Fruit fly (Drosophila melanogaster) whole organism, embryonic: ENCODE results near the gene CG4467.

Experiments used
- Ada2b ChIP-seq: fragments of 200-800 bp; sonication (Bioruptor generic); IDR thresholded peaks from 2 replicates; pipeline ENCODE4 v1.3.6; 2022; ENCODE audit warnings: missing biosample characterization, missing genetic modification characterization
- Bgb ChIP-seq: fragments of 200-800 bp; sonication (Bioruptor generic); IDR thresholded peaks from 2 replicates; pipeline ENCODE4 v1.3.6; 2022; ENCODE audit warnings: missing biosample characterization, missing genetic modification characterization; ENCODE audit not compliant: partially characterized antibody
- CG10209 ChIP-seq: fragments of 200-800 bp; sonication (Bioruptor generic); optimal IDR thresholded peaks from 3 replicates; lab custom pipeline; 2017; ENCODE audit warnings: missing biosample characterization, mild to moderate bottlenecking, missing genetic modification characterization, missing genetic modification reagents
- CG10979 ChIP-seq: fragments of 200-800 bp; sonication (Bioruptor generic); optimal IDR thresholded peaks from 2 replicates; lab custom pipeline; 2018; ENCODE audit warnings: missing biosample characterization, mild to moderate bottlenecking, missing genetic modification characterization, moderate library complexity
- CG11695 ChIP-seq: fragments of 200-800 bp; sonication (Bioruptor generic); IDR thresholded peaks from 3 replicates; pipeline ENCODE4 v1.3.6; 2022; ENCODE audit warnings: missing biosample characterization, missing genetic modification characterization
- CG15073 ChIP-seq: fragments of 200-800 bp; sonication (Bioruptor generic); optimal IDR thresholded peaks from 2 replicates; lab custom pipeline; 2016; ENCODE audit warnings: missing biosample characterization, missing genetic modification characterization
- CG16813 ChIP-seq: fragments of 200-800 bp; sonication (Bioruptor generic); IDR thresholded peaks from 3 replicates; pipeline ENCODE4 v1.3.6; 2022; ENCODE audit warnings: missing biosample characterization, missing genetic modification characterization; ENCODE audit not compliant: partially characterized antibody
- CG17912 ChIP-seq: fragments of 200-800 bp; sonication (Bioruptor generic); optimal IDR thresholded peaks from 2 replicates; lab custom pipeline; 2018; ENCODE audit warnings: missing biosample characterization, mild to moderate bottlenecking, missing genetic modification characterization
- CG2120 ChIP-seq: fragments of 200-800 bp; sonication (Bioruptor generic); optimal IDR thresholded peaks from 3 replicates; lab custom pipeline; 2016; ENCODE audit warnings: missing biosample characterization, missing genetic modification characterization
- CG2199 ChIP-seq: fragments of 200-800 bp; sonication (Bioruptor generic); IDR thresholded peaks from 3 replicates; pipeline ENCODE4 v1.3.6; 2022; ENCODE audit warnings: missing biosample characterization, missing genetic modification characterization
- CG2712 ChIP-seq: fragments of 200-800 bp; optimal IDR thresholded peaks from 3 replicates; lab custom pipeline; 2019; ENCODE audit warnings: missing biosample characterization, mild to moderate bottlenecking, missing genetic modification characterization, moderate library complexity
- CG30403 ChIP-seq: fragments of 200-800 bp; sonication (Bioruptor generic); optimal IDR thresholded peaks from 3 replicates; lab custom pipeline; 2016; ENCODE audit warnings: missing biosample characterization, missing genetic modification characterization
- CG30431 ChIP-seq: fragments of 200-800 bp; sonication (Bioruptor generic); optimal IDR thresholded peaks from 2 replicates; lab custom pipeline; 2017; ENCODE audit warnings: missing biosample characterization, missing genetic modification characterization
- CG31388 ChIP-seq: fragments of 200-800 bp; sonication (Bioruptor generic); optimal IDR thresholded peaks from 2 replicates; lab custom pipeline; 2016; ENCODE audit warnings: missing biosample characterization, missing genetic modification characterization
- CG6272 ChIP-seq: fragments of 200-800 bp; sonication (Bioruptor generic); IDR thresholded peaks from 2 replicates; pipeline ENCODE4 v1.3.6; 2022; ENCODE audit warnings: missing biosample characterization, missing genetic modification characterization
- CG6813 ChIP-seq: fragments of 200-800 bp; sonication (Bioruptor generic); optimal IDR thresholded peaks from 2 replicates; lab custom pipeline; 2017; ENCODE audit warnings: missing biosample characterization, missing genetic modification characterization, mild to moderate bottlenecking, moderate library complexity, missing genetic modification reagents
- CG7987 ChIP-seq: fragments of 200-800 bp; sonication (Bioruptor generic); optimal IDR thresholded peaks from 2 replicates; lab custom pipeline; 2018; ENCODE audit warnings: missing biosample characterization, mild to moderate bottlenecking, missing genetic modification characterization, moderate library complexity
- CG8765 ChIP-seq: fragments of 200-800 bp; sonication (Bioruptor generic); IDR thresholded peaks from 2 replicates; pipeline ENCODE4 v1.3.6; 2022; ENCODE audit warnings: missing biosample characterization, missing genetic modification characterization
- CG8924 ChIP-seq: fragments of 200-800 bp; optimal IDR thresholded peaks from 3 replicates; lab custom pipeline; 2019; ENCODE audit warnings: missing biosample characterization, mild to moderate bottlenecking, missing genetic modification characterization, moderate library complexity
- CG9727 ChIP-seq: fragments of 200-800 bp; sonication (Bioruptor generic); optimal IDR thresholded peaks from 3 replicates; lab custom pipeline; 2017; ENCODE audit warnings: missing biosample characterization, mild to moderate bottlenecking, missing genetic modification characterization
- D19A ChIP-seq: fragments of 200-800 bp; optimal IDR thresholded peaks from 3 replicates; lab custom pipeline; 2019; ENCODE audit warnings: missing biosample characterization, mild to moderate bottlenecking, missing genetic modification characterization, moderate library complexity
- Dek ChIP-seq: fragments of 200-800 bp; sonication (Bioruptor generic); optimal IDR thresholded peaks from 3 replicates; lab custom pipeline; 2019; ENCODE audit warnings: missing biosample characterization, mild to moderate bottlenecking, missing genetic modification characterization, moderate library complexity
- Doc2 ChIP-seq: fragments of 200-800 bp; sonication (Bioruptor generic); IDR thresholded peaks from 2 replicates; pipeline ENCODE4 v1.3.6; 2022; ENCODE audit warnings: missing biosample characterization, missing genetic modification characterization
- Gsc ChIP-seq: fragments of 200-800 bp; sonication (Bioruptor generic); IDR thresholded peaks from 2 replicates; pipeline ENCODE4 v1.3.6; 2022; ENCODE audit warnings: missing biosample characterization, missing genetic modification characterization
- HLH4C ChIP-seq: fragments of 200-800 bp; sonication (Bioruptor generic); IDR thresholded peaks from 3 replicates; pipeline ENCODE4 v1.3.6; 2022; ENCODE audit warnings: missing biosample characterization, missing genetic modification characterization; ENCODE audit not compliant: partially characterized antibody
- HmgZ ChIP-seq: fragments of 200-800 bp; sonication (Bioruptor generic); optimal IDR thresholded peaks from 2 replicates; lab custom pipeline; 2018; ENCODE audit warnings: missing biosample characterization, mild to moderate bottlenecking, missing genetic modification characterization
- Hr39 ChIP-seq: fragments of >200 bp; optimal IDR thresholded peaks from 2 replicates; lab custom pipeline; 2017
- Max ChIP-seq: fragments of 200-800 bp; sonication (Bioruptor generic); optimal IDR thresholded peaks from 2 replicates; lab custom pipeline; 2016; ENCODE audit warnings: missing biosample characterization, mild to moderate bottlenecking, missing genetic modification characterization
- Nf-YA ChIP-seq: fragments of 200-800 bp; sonication (Bioruptor generic); IDR thresholded peaks from 2 replicates; pipeline ENCODE4 v1.3.6; 2022; ENCODE audit warnings: missing biosample characterization, missing genetic modification characterization
- Nf-YB ChIP-seq: fragments of 200-800 bp; sonication (Bioruptor generic); optimal IDR thresholded peaks from 3 replicates; lab custom pipeline; 2019; ENCODE audit warnings: missing biosample characterization, mild to moderate bottlenecking, missing genetic modification characterization, moderate library complexity
- Opbp ChIP-seq: fragments of 200-800 bp; sonication (Bioruptor generic); IDR thresholded peaks from 3 replicates; pipeline ENCODE4 v1.3.6; 2022; ENCODE audit warnings: missing biosample characterization, missing genetic modification characterization; ENCODE audit not compliant: partially characterized antibody
- Side ChIP-seq: fragments of 200-800 bp; sonication (Bioruptor generic); optimal IDR thresholded peaks from 2 replicates; lab custom pipeline; 2016; ENCODE audit warnings: missing biosample characterization, missing genetic modification characterization
- Trl ChIP-seq, 3 experiments: fragments of >200 bp in 2 of 3; fragments of 200-800 bp in 1 of 3; sonication (Bioruptor generic) in 1 of 3; optimal IDR thresholded peaks; 2 replicates in 1 of 3; 3 replicates in 2 of 3; lab custom pipeline; 2016 to 2017; ENCODE audit warnings: missing biosample characterization in 1 of 3, missing genetic modification characterization in 1 of 3
- crp ChIP-seq, 2 experiments: fragments of 200-800 bp; sonication (Bioruptor generic); optimal IDR thresholded peaks; 2 replicates in 1 of 2; 3 replicates in 1 of 2; lab custom pipeline; 2017; ENCODE audit warnings: missing biosample characterization in 2 of 2, missing genetic modification characterization in 2 of 2, mild to moderate bottlenecking in 1 of 2, moderate library complexity in 1 of 2
- en ChIP-seq: fragments of 200-800 bp; sonication (Bioruptor generic); optimal IDR thresholded peaks from 2 replicates; lab custom pipeline; 2016; ENCODE audit warnings: missing biosample characterization, missing genetic modification characterization
- hbn ChIP-seq: fragments of 200-800 bp; sonication (Bioruptor generic); IDR thresholded peaks from 2 replicates; pipeline ENCODE4 v1.3.6; 2022; ENCODE audit warnings: missing biosample characterization, missing genetic modification characterization; ENCODE audit not compliant: partially characterized antibody
- knrl ChIP-seq: fragments of 200-800 bp; sonication (Bioruptor generic); IDR thresholded peaks from 3 replicates; pipeline ENCODE4 v1.3.6; 2022; ENCODE audit warnings: missing biosample characterization, missing genetic modification characterization; ENCODE audit not compliant: partially characterized antibody
- lmd ChIP-seq: fragments of 200-800 bp; sonication (Bioruptor generic); IDR thresholded peaks from 2 replicates; pipeline ENCODE4 v1.3.6; 2022; ENCODE audit warnings: missing biosample characterization, missing genetic modification characterization
- maf-S ChIP-seq: fragments of 200-800 bp; sonication (Bioruptor generic); optimal IDR thresholded peaks from 2 replicates; lab custom pipeline; 2016; ENCODE audit warnings: missing biosample characterization, missing genetic modification characterization
- nerfin-2 ChIP-seq: fragments of 200-800 bp; sonication (Bioruptor generic); IDR thresholded peaks from 2 replicates; pipeline ENCODE4 v1.3.6; 2022; ENCODE audit warnings: missing biosample characterization, missing genetic modification characterization; ENCODE audit not compliant: partially characterized antibody
- nmo ChIP-seq: fragments of 200-800 bp; sonication (Bioruptor generic); optimal IDR thresholded peaks from 2 replicates; lab custom pipeline; 2018; ENCODE audit warnings: missing biosample characterization, mild to moderate bottlenecking, missing genetic modification characterization, moderate library complexity
- nom ChIP-seq: fragments of 200-800 bp; sonication (Bioruptor generic); optimal IDR thresholded peaks from 2 replicates; lab custom pipeline; 2017; ENCODE audit warnings: missing biosample characterization, missing genetic modification characterization, mild to moderate bottlenecking, moderate library complexity, missing genetic modification reagents
- pho ChIP-seq: fragments of 200-800 bp; sonication (Bioruptor generic); optimal IDR thresholded peaks from 2 replicates; lab custom pipeline; 2016; ENCODE audit warnings: missing biosample characterization, missing genetic modification characterization
- pita ChIP-seq: fragments of 200-800 bp; sonication (Bioruptor generic); optimal IDR thresholded peaks from 2 replicates; lab custom pipeline; 2017; ENCODE audit warnings: missing biosample characterization, mild to moderate bottlenecking, missing genetic modification characterization
- schlank ChIP-seq: fragments of 200-800 bp; sonication (Bioruptor generic); optimal IDR thresholded peaks from 2 replicates; lab custom pipeline; 2018; ENCODE audit warnings: missing biosample characterization, mild to moderate bottlenecking, missing genetic modification characterization
- sob ChIP-seq: fragments of 200-800 bp; sonication (Bioruptor generic); IDR thresholded peaks from 2 replicates; pipeline ENCODE4 v1.3.6; 2022; ENCODE audit warnings: missing biosample characterization, missing genetic modification characterization
- unc-4 ChIP-seq: fragments of 200-800 bp; sonication (Bioruptor generic); IDR thresholded peaks from 2 replicates; pipeline ENCODE4 v1.3.6; 2022; ENCODE audit warnings: missing biosample characterization, missing genetic modification characterization; ENCODE audit not compliant: partially characterized antibody
- zfh2 ChIP-seq: fragments of 200-800 bp; sonication (Bioruptor generic); optimal IDR thresholded peaks from 2 replicates; lab custom pipeline; 2016; ENCODE audit warnings: missing biosample characterization, missing genetic modification characterization

CG4467 gene

DNA sequence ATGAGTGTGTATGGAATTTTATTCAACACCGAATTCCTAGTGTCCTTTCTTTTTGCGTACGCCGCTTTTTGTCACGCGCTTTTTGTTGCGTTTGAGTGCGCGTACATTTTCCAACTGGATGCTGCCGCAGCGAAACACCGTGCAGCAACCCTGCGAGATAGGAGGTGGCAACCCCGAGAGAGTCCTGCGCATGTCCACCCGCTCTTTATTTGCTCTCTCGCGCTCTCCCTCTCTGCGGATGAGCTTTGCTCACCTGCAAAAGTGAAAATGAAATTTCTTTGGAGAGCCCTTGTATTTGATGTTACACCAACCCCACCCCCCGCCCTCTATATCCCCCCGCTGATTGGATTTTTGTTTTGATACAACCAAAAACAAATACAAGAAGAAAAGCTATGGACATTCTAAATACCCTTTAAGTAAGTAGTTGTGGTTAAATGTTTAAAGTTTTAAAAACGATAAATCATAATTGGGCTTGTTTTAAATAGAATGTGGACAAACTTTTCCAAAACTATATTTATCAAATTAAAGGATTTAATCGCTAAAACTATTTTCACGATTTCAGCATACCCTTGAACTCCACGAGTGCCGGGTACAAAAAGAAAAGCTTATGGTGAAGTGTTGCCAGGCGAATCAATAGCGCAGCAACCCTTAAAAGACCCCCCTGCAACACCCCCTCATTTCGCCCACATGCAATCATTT is 8.6 kb downstream of the CG4467 start (continued):
- no peak for TF ChIP-seq CG17912 (GFP tag; lab: Kevin White, UChicago)
- peak; percentile 52 for TF ChIP-seq CG10209 (GFP tag; lab: Kevin White, UChicago)
- TF ChIP-seq D19A (tag; lab: Kevin White, UChicago) = peak; percentile 70
- TF ChIP-seq pita (GFP tag; lab: Kevin White, UChicago) = no peak
- peak; percentile 64 for TF ChIP-seq CG6272 (GFP tag; lab: Robert Waterston, UW)
- TF ChIP-seq Hr39 (lab: Kevin White, UChicago) = no peak
- TF ChIP-seq CG6813 (GFP tag; lab: Kevin White, UChicago) = peak; percentile 65
- TF ChIP-seq Bgb (GFP tag; lab: Robert Waterston, UW) = no peak
- TF ChIP-seq Nf-YA (GFP tag; lab: Robert Waterston, UW) = no peak
- no peak for TF ChIP-seq nerfin-2 (GFP tag; lab: Robert Waterston, UW)
- TF ChIP-seq Trl (optimal IDR thresholded peaks at IDR 0.05; lab: Kevin White, UChicago) = peak; percentile 58 to 62
- peak; percentile 57 for TF ChIP-seq Trl (GFP tag; optimal IDR thresholded peaks at IDR 0.05; lab: Kevin White, UChicago)
- 0 out of 2 replicates have a peak, but pooled peaks have one; percentile 19 for TF ChIP-seq Gsc (GFP tag; lab: Robert Waterston, UW)
- peak; percentile 64 for TF ChIP-seq Side
- TF ChIP-seq CG8765 (GFP tag; lab: Robert Waterston, UW) = no peak; the same call in 1 of the 2 replicates
- no peak for TF ChIP-seq nom (GFP tag; lab: Kevin White, UChicago)
- TF ChIP-seq HmgZ = no peak
- no peak for TF ChIP-seq CG2712 (tag; lab: Kevin White, UChicago)
- peak; percentile 69 for TF ChIP-seq CG9727
- no peak for TF ChIP-seq knrl (GFP tag; lab: Robert Waterston, UW)
- TF ChIP-seq Dek (tag; lab: Kevin White, UChicago) = peak; percentile 69
- no peak for TF ChIP-seq CG30431
- no peak for TF ChIP-seq CG7987 (GFP tag; lab: Kevin White, UChicago)
- peak; percentile 75 for TF ChIP-seq Ada2b
- peak; percentile 52 for TF ChIP-seq pho (GFP tag; lab: Kevin White, UChicago)
- TF ChIP-seq lmd (GFP tag; lab: Robert Waterston, UW) = peak; percentile 73
- TF ChIP-seq CG31388 = no peak
- no peak for TF ChIP-seq CG15073 (GFP tag; lab: Kevin White, UChicago)
- peak; percentile 79 for TF ChIP-seq CG2120 (GFP tag; lab: Kevin White, UChicago)
- peak; percentile 81 for TF ChIP-seq nmo (GFP tag; lab: Kevin White, UChicago)
- peak; percentile 84 for TF ChIP-seq CG8924 (tag; lab: Kevin White, UChicago)
- TF ChIP-seq CG16813 (GFP tag; lab: Robert Waterston, UW) = no peak
- no peak for TF ChIP-seq CG2199
- TF ChIP-seq sob (GFP tag; lab: Robert Waterston, UW) = peak; percentile 66
- no peak for TF ChIP-seq HLH4C (GFP tag; lab: Robert Waterston, UW)
- no peak for TF ChIP-seq Max
- TF ChIP-seq hbn (GFP tag; lab: Robert Waterston, UW) = no peak
- peak; percentile 25 for TF ChIP-seq maf-S (GFP tag; lab: Kevin White, UChicago)
- no peak for TF ChIP-seq Opbp (GFP tag; lab: Robert Waterston, UW)
- peak; percentile 43 for TF ChIP-seq schlank
- peak; percentile 11 for TF ChIP-seq Nf-YB
- no peak for TF ChIP-seq CG10979 (tag; lab: Kevin White, UChicago)
- no peak for TF ChIP-seq en (GFP tag; lab: Kevin White, UChicago)
- peak; percentile 46 for TF ChIP-seq zfh2
- TF ChIP-seq CG30403 (GFP tag; lab: Kevin White, UChicago) = peak; percentile 65
- peak; percentile 70; the same call in 2 of the 3 replicates for TF ChIP-seq CG11695
- no peak for TF ChIP-seq Doc2
- TF ChIP-seq unc-4 = no peak
- no peak for TF ChIP-seq crp (GFP tag; optimal IDR thresholded peaks at IDR 0.05; lab: Kevin White, UChicago)
